Fruit fly (Drosophila melanogaster) whole organism, embryonic: ENCODE results near the gene lin-52.
A peak's percentile ranks its signal among the peaks of the same experiment; 100 is the strongest.

Experiments
- Adf1 ChIP-seq: fragments of 200-800 bp; sonication (Bioruptor generic); IDR thresholded peaks from 2 replicates; pipeline ENCODE4 v1.3.6; 2022; ENCODE audit warnings: missing biosample characterization, missing genetic modification characterization
- Aef1 ChIP-seq: fragments of 200-800 bp; sonication (Bioruptor generic); IDR thresholded peaks from 3 replicates; pipeline ENCODE4 v1.3.6; 2022; ENCODE audit warnings: missing biosample characterization, missing genetic modification characterization
- Atf6 ChIP-seq: fragments of 200-800 bp; sonication (Bioruptor generic); IDR thresholded peaks from 2 replicates; pipeline ENCODE4 v1.3.6; 2022; ENCODE audit warnings: missing biosample characterization, missing genetic modification characterization
- B-H2 ChIP-seq: fragments of 200-800 bp; sonication (Bioruptor generic); optimal IDR thresholded peaks from 2 replicates; lab custom pipeline; 2018; ENCODE audit warnings: missing biosample characterization, mild to moderate bottlenecking, missing genetic modification characterization
- CG10147 ChIP-seq: fragments of 200-800 bp; sonication (Bioruptor generic); optimal IDR thresholded peaks from 2 replicates; lab custom pipeline; 2019; ENCODE audit warnings: missing biosample characterization, mild to moderate bottlenecking, missing genetic modification characterization, moderate library complexity
- CG10267 ChIP-seq: fragments of 200-800 bp; sonication (Bioruptor generic); optimal IDR thresholded peaks from 2 replicates; lab custom pipeline; 2018; ENCODE audit warnings: missing biosample characterization, mild to moderate bottlenecking, missing genetic modification characterization, moderate library complexity
- CG11456 ChIP-seq: fragments of 200-800 bp; sonication (Bioruptor generic); IDR thresholded peaks from 3 replicates; pipeline ENCODE4 v1.3.6; 2022; ENCODE audit warnings: missing biosample characterization, missing genetic modification characterization
- CG11723 ChIP-seq: fragments of 200-800 bp; sonication (Bioruptor generic); optimal IDR thresholded peaks from 2 replicates; lab custom pipeline; 2017; ENCODE audit warnings: missing biosample characterization, mild to moderate bottlenecking, missing genetic modification characterization
- CG13624 ChIP-seq: fragments of 200-800 bp; sonication (Bioruptor generic); optimal IDR thresholded peaks from 2 replicates; lab custom pipeline; 2016; ENCODE audit warnings: missing biosample characterization, missing genetic modification characterization
- CG13894 ChIP-seq: fragments of 200-800 bp; sonication (Bioruptor generic); optimal IDR thresholded peaks from 3 replicates; lab custom pipeline; 2018; ENCODE audit warnings: missing biosample characterization, mild to moderate bottlenecking, missing genetic modification characterization, moderate library complexity
- CG14050 ChIP-seq: fragments of 200-800 bp; sonication (Bioruptor generic); IDR thresholded peaks from 3 replicates; pipeline ENCODE4 v1.3.6; 2022; ENCODE audit warnings: missing biosample characterization, missing genetic modification characterization
- CG14667 ChIP-seq: fragments of 200-800 bp; sonication (Bioruptor generic); IDR thresholded peaks from 2 replicates; pipeline ENCODE4 v1.3.6; 2022; ENCODE audit warnings: missing biosample characterization, missing genetic modification characterization
- CG30403 ChIP-seq: fragments of 200-800 bp; sonication (Bioruptor generic); optimal IDR thresholded peaks from 3 replicates; lab custom pipeline; 2016; ENCODE audit warnings: missing biosample characterization, missing genetic modification characterization
- CG3995 ChIP-seq: fragments of 200-800 bp; sonication (Bioruptor generic); optimal IDR thresholded peaks from 3 replicates; lab custom pipeline; 2016; ENCODE audit warnings: missing biosample characterization, missing genetic modification characterization
- CG7357 ChIP-seq: fragments of 200-800 bp; sonication (Bioruptor generic); IDR thresholded peaks from 3 replicates; pipeline ENCODE4 v1.3.6; 2022; ENCODE audit warnings: missing biosample characterization, missing genetic modification characterization
- CG7372 ChIP-seq: fragments of 200-800 bp; sonication (Bioruptor generic); IDR thresholded peaks from 2 replicates; pipeline ENCODE4 v1.3.6; 2022; ENCODE audit warnings: missing biosample characterization, missing genetic modification characterization
- CG8281 ChIP-seq: fragments of 200-800 bp; sonication (Bioruptor generic); optimal IDR thresholded peaks from 2 replicates; lab custom pipeline; 2018; ENCODE audit warnings: missing biosample characterization, mild to moderate bottlenecking, missing genetic modification characterization, moderate library complexity
- CG9932 ChIP-seq: fragments of 200-800 bp; sonication (Bioruptor generic); IDR thresholded peaks from 2 replicates; pipeline ENCODE4 v1.3.6; 2022; ENCODE audit warnings: missing biosample characterization, missing genetic modification characterization
- E2f1 ChIP-seq: fragments of 200-800 bp; sonication (Bioruptor generic); IDR thresholded peaks from 2 replicates; pipeline ENCODE4 v1.3.6; 2022; ENCODE audit warnings: missing biosample characterization, missing genetic modification characterization
- E2f2 ChIP-seq: fragments of 200-800 bp; sonication (Bioruptor generic); IDR thresholded peaks from 2 replicates; pipeline ENCODE4 v1.3.6; 2022; ENCODE audit warnings: missing biosample characterization, missing genetic modification characterization
- Fer2 ChIP-seq: fragments of 200-800 bp; sonication (Bioruptor generic); optimal IDR thresholded peaks from 2 replicates; lab custom pipeline; 2018; ENCODE audit warnings: missing biosample characterization, mild to moderate bottlenecking, missing genetic modification characterization, moderate library complexity
- Hmr ChIP-seq: fragments of 200-800 bp; sonication (Bioruptor generic); optimal IDR thresholded peaks from 3 replicates; lab custom pipeline; 2017; ENCODE audit warnings: mild to moderate bottlenecking, missing biosample characterization, missing genetic modification reagents, missing genetic modification characterization
- MBD-R2 ChIP-seq: fragments of 200-800 bp; sonication (Bioruptor generic); IDR thresholded peaks from 2 replicates; pipeline ENCODE4 v1.3.6; 2022; ENCODE audit warnings: missing biosample characterization, missing genetic modification characterization
- Meics ChIP-seq: fragments of 200-800 bp; sonication (Bioruptor generic); optimal IDR thresholded peaks from 2 replicates; lab custom pipeline; 2017; ENCODE audit warnings: missing biosample characterization, mild to moderate bottlenecking, missing genetic modification characterization
- Neu2 ChIP-seq: fragments of 200-800 bp; sonication (Bioruptor generic); optimal IDR thresholded peaks from 3 replicates; lab custom pipeline; 2016; ENCODE audit warnings: missing biosample characterization, missing genetic modification characterization, borderline replicate concordance
- Sry-δ ChIP-seq: fragments of 200-800 bp; sonication (Bioruptor generic); optimal IDR thresholded peaks from 2 replicates; lab custom pipeline; 2016; ENCODE audit warnings: missing biosample characterization, missing genetic modification characterization
- Usf ChIP-seq: fragments of 200-800 bp; sonication (Bioruptor generic); optimal IDR thresholded peaks from 2 replicates; lab custom pipeline; 2017; ENCODE audit warnings: missing genotype, missing biosample characterization, missing genetic modification characterization
- cas ChIP-seq: fragments of 200-800 bp; sonication (Bioruptor generic); IDR thresholded peaks from 2 replicates; pipeline ENCODE4 v1.3.6; 2022; ENCODE audit warnings: missing biosample characterization, missing genetic modification characterization
- chinmo ChIP-seq: fragments of 200-800 bp; sonication (Bioruptor generic); IDR thresholded peaks from 4 replicates; pipeline ENCODE4 v1.3.6; 2022; ENCODE audit warnings: missing biosample characterization, missing genetic modification characterization; ENCODE audit not compliant: partially characterized antibody
- ci ChIP-seq: fragments of 200-800 bp; sonication (Bioruptor generic); IDR thresholded peaks from 3 replicates; pipeline ENCODE4 v1.3.6; 2022; ENCODE audit warnings: missing biosample characterization, missing genetic modification characterization
- danr ChIP-seq: fragments of 200-800 bp; sonication (Bioruptor generic); IDR thresholded peaks from 2 replicates; pipeline ENCODE4 v1.3.6; 2022; ENCODE audit warnings: missing biosample characterization, missing genetic modification characterization
- dysf ChIP-seq: fragments of 200-800 bp; sonication (Bioruptor generic); IDR thresholded peaks from 3 replicates; pipeline ENCODE4 v1.3.6; 2022; ENCODE audit warnings: missing biosample characterization, missing genetic modification characterization
- exex ChIP-seq: fragments of 200-800 bp; sonication (Bioruptor generic); optimal IDR thresholded peaks from 4 replicates; lab custom pipeline; 2018; ENCODE audit warnings: missing biosample characterization, mild to moderate bottlenecking, missing genetic modification characterization, moderate library complexity
- eyg ChIP-seq: fragments of 200-800 bp; sonication (Bioruptor generic); optimal IDR thresholded peaks from 3 replicates; lab custom pipeline; 2016; ENCODE audit warnings: missing biosample characterization, missing genetic modification characterization
- fd96Cb ChIP-seq: fragments of 200-800 bp; sonication (Bioruptor generic); optimal IDR thresholded peaks from 2 replicates; lab custom pipeline; 2018; ENCODE audit warnings: missing biosample characterization, mild to moderate bottlenecking, missing genetic modification characterization, moderate library complexity
- gsb ChIP-seq: fragments of 200-800 bp; sonication (Bioruptor generic); IDR thresholded peaks from 2 replicates; pipeline ENCODE4 v1.3.6; 2022; ENCODE audit warnings: missing biosample characterization, missing genetic modification characterization
- hb ChIP-seq: fragments of 200-800 bp; sonication (Bioruptor generic); IDR thresholded peaks from 3 replicates; pipeline ENCODE4 v1.3.6; 2022; ENCODE audit warnings: missing biosample characterization, missing genetic modification characterization; ENCODE audit not compliant: partially characterized antibody
- klu ChIP-seq: fragments of 200-800 bp; sonication (Bioruptor generic); IDR thresholded peaks from 2 replicates; pipeline ENCODE4 v1.3.6; 2022; ENCODE audit warnings: missing biosample characterization, missing genetic modification characterization
- lab ChIP-seq: fragments of 200-800 bp; sonication (Bioruptor generic); optimal IDR thresholded peaks from 3 replicates; lab custom pipeline; 2017; ENCODE audit warnings: missing biosample characterization, missing genetic modification characterization, mild to moderate bottlenecking, moderate library complexity, missing genetic modification reagents
- pan ChIP-seq, 4 experiments: fragments of >200 bp in 3 of 4; fragments of 200-800 bp in 1 of 4; sonication (Bioruptor generic) in 1 of 4; optimal IDR thresholded peaks in 3 of 4; IDR thresholded peaks in 1 of 4; 2 replicates each; pipeline versions ENCODE4 v1.3.6 to Lab custom; 2017 to 2022; ENCODE audit warnings: missing biosample characterization in 2 of 4, missing genetic modification characterization in 2 of 4, mixed read lengths in 1 of 4
- ranshi ChIP-seq: fragments of 200-800 bp; sonication (Bioruptor generic); IDR thresholded peaks from 2 replicates; pipeline ENCODE4 v1.3.6; 2022; ENCODE audit warnings: missing biosample characterization, missing genetic modification characterization
- run ChIP-seq: fragments of 200-800 bp; sonication (Bioruptor generic); optimal IDR thresholded peaks from 3 replicates; lab custom pipeline; 2018; ENCODE audit warnings: missing biosample characterization, mild to moderate bottlenecking, missing genetic modification characterization
- sd ChIP-seq: fragments of 200-800 bp; sonication (Bioruptor generic); optimal IDR thresholded peaks from 3 replicates; lab custom pipeline; 2018; ENCODE audit warnings: missing biosample characterization, mild to moderate bottlenecking, missing genetic modification characterization, moderate library complexity
- sima ChIP-seq: fragments of 200-800 bp; sonication (Bioruptor generic); optimal IDR thresholded peaks from 2 replicates; lab custom pipeline; 2016; ENCODE audit warnings: missing biosample characterization, missing genetic modification characterization
- sisA ChIP-seq: fragments of 200-800 bp; sonication (Bioruptor generic); IDR thresholded peaks from 2 replicates; pipeline ENCODE4 v1.3.6; 2022; ENCODE audit warnings: missing biosample characterization, missing genetic modification characterization
- slou ChIP-seq: fragments of 200-800 bp; sonication (Bioruptor generic); optimal IDR thresholded peaks from 3 replicates; lab custom pipeline; 2016; ENCODE audit warnings: missing biosample characterization, missing genetic modification characterization
- z ChIP-seq: fragments of 200-800 bp; sonication (Bioruptor generic); IDR thresholded peaks from 3 replicates; pipeline ENCODE4 v1.3.6; 2022; ENCODE audit warnings: missing biosample characterization, missing genetic modification characterization

lin-52 gene

dm6 chrX:5717741-5718475, 36.9 kb downstream of the lin-52 start, which contains the start of gene CG33080 (continued):
- TF ChIP-seq CG3995 (GFP tag; lab: Kevin White, UChicago) (no peak), sd (no peak), exex (tag; lab: Kevin White, UChicago) (no peak), B-H2 (no peak), dysf (GFP tag; lab: Robert Waterston, UW) (peak; percentile 46; the same call in 2 of the 3 replicates), CG14050 (GFP tag; lab: Robert Waterston, UW) (no peak), CG13894 (tag; lab: Kevin White, UChicago) (no peak), Neu2 (GFP tag; lab: Kevin White, UChicago) (no peak), Aef1 (GFP tag; lab: Robert Waterston, UW) (peak; percentile 34; the same call in 1 of the 3 replicates), klu (GFP tag; lab: Robert Waterston, UW) (no peak), pan (optimal IDR thresholded peaks at IDR 0.05; lab: Kevin White, UChicago) (no peak), pan (GFP tag; optimal IDR thresholded peaks at IDR 0.05 in 1 of 2, IDR thresholded peaks at IDR 0.05 in 1 of 2) (peak in 1 of 2 experiments; percentile 10), CG8281 (tag; lab: Kevin White, UChicago) (no peak), hb (GFP tag; lab: Robert Waterston, UW) (no peak), run (tag; lab: Kevin White, UChicago) (no peak), Hmr (GFP tag; lab: Kevin White, UChicago) (peak; percentile 29), CG30403 (no peak), CG11456 (GFP tag; lab: Robert Waterston, UW) (no peak), CG11723 (GFP tag; lab: Kevin White, UChicago) (no peak), eyg (GFP tag; lab: Kevin White, UChicago) (no peak), danr (0 out of 2 replicates have a peak, but pooled peaks have one; percentile 7), Sry-δ (GFP tag; lab: Kevin White, UChicago) (no peak), Meics (GFP tag; lab: Kevin White, UChicago) (peak; percentile 28), fd96Cb (tag; lab: Kevin White, UChicago) (no peak), Atf6 (GFP tag; lab: Robert Waterston, UW) (0 out of 2 replicates have a peak, but pooled peaks have one; percentile 13), CG14667 (GFP tag; lab: Robert Waterston, UW) (no peak), slou (no peak), ranshi (GFP tag; lab: Robert Waterston, UW) (0 out of 2 replicates have a peak, but pooled peaks have one; percentile 24), Fer2 (no peak), sisA (GFP tag; lab: Robert Waterston, UW) (0 out of 2 replicates have a peak, but pooled peaks have one; percentile 15), MBD-R2 (no peak)

dm6 chrX:5715455-5716227, 39.1 kb downstream of the lin-52 start:
- TF ChIP-seq sd (peak; percentile 3), ci (GFP tag; lab: Robert Waterston, UW) (peak; percentile 13; the same call in 1 of the 3 replicates), E2f1 (GFP tag; lab: Robert Waterston, UW) (0 out of 2 replicates have a peak, but pooled peaks have one; percentile 14), z (peak; percentile 83), CG10267 (no peak), sima (GFP tag; lab: Kevin White, UChicago) (no peak), CG7372 (GFP tag; lab: Robert Waterston, UW) (peak; percentile 98), CG13624 (GFP tag; lab: Kevin White, UChicago) (peak; percentile 20), Atf6 (GFP tag; lab: Robert Waterston, UW) (0 out of 2 replicates have a peak, but pooled peaks have one; percentile 7), chinmo (GFP tag; lab: Robert Waterston, UW) (0 out of 4 replicates have a peak, but pooled peaks have one; percentile 56), lab (peak; percentile 31), CG8281 (tag; lab: Kevin White, UChicago) (peak; percentile 87), CG10147 (GFP tag; lab: Kevin White, UChicago) (no peak), Adf1 (GFP tag; lab: Robert Waterston, UW) (peak; percentile 82), E2f2 (0 out of 2 replicates have a peak, but pooled peaks have one; percentile 22), CG9932 (GFP tag; lab: Robert Waterston, UW) (peak; percentile 14; the same call in 1 of the 2 replicates), cas (GFP tag; lab: Robert Waterston, UW) (no peak), CG7357 (GFP tag; lab: Robert Waterston, UW) (no peak), Usf (GFP tag; lab: Kevin White, UChicago) (no peak), gsb (GFP tag; lab: Robert Waterston, UW) (no peak)
